Worm (Caenorhabditis elegans) whole organism, early embryonic: Measurements from ENCODE around the gene ippk-1.

Source experiments
- B0310.2 ChIP-seq: sonication (generic microtip); optimal IDR thresholded peaks from 2 replicates; lab custom pipeline; 2016; ENCODE audit warnings: mild to moderate bottlenecking, missing genetic modification characterization, missing compliant biosample characterization
- F13C5.2 ChIP-seq: sonication (generic microtip); optimal IDR thresholded peaks from 2 replicates; lab custom pipeline; 2017; ENCODE audit warnings: mild to moderate bottlenecking, missing genetic modification characterization, inconsistent platforms, missing compliant biosample characterization
- aly-1 ChIP-seq: sonication (generic microtip); optimal IDR thresholded peaks from 2 replicates; lab custom pipeline; 2016; ENCODE audit warnings: missing genetic modification characterization, missing compliant biosample characterization
- ama-1 ChIP-seq: fragments of 150-350 bp; optimal IDR thresholded peaks from 2 replicates; lab custom pipeline; 2014
- ceh-13 ChIP-seq: fragments of 200-800 bp; sonication (Bioruptor generic); optimal IDR thresholded peaks from 2 replicates; lab custom pipeline; 2018; ENCODE audit warnings: mild to moderate bottlenecking, missing genetic modification characterization, missing compliant biosample characterization
- ceh-36 ChIP-seq: sonication (generic microtip); optimal IDR thresholded peaks from 2 replicates; lab custom pipeline; 2016; ENCODE audit warnings: missing genetic modification characterization, inconsistent platforms, missing compliant biosample characterization
- ets-7 ChIP-seq: sonication (generic microtip); optimal IDR thresholded peaks from 2 replicates; lab custom pipeline; 2016; ENCODE audit warnings: missing genotype, missing genetic modification characterization, missing compliant biosample characterization
- flt-1 ChIP-seq: fragments of 200-800 bp; sonication (Bioruptor generic); IDR thresholded peaks from 2 replicates; pipeline ENCODE4 v1.3.6; 2022; ENCODE audit warnings: missing genetic modification characterization, missing compliant biosample characterization
- hmbx-1 ChIP-seq: sonication (generic microtip); optimal IDR thresholded peaks from 2 replicates; lab custom pipeline; 2016; ENCODE audit warnings: mild to moderate bottlenecking, missing genetic modification characterization, missing compliant biosample characterization
- hmg-4 ChIP-seq: fragments of 200-800 bp; sonication (Bioruptor generic); optimal IDR thresholded peaks from 2 replicates; lab custom pipeline; 2018; ENCODE audit warnings: mild to moderate bottlenecking, missing genetic modification characterization, missing compliant biosample characterization
- hnd-1 ChIP-seq: sonication (generic microtip); optimal IDR thresholded peaks from 2 replicates; lab custom pipeline; 2016; ENCODE audit warnings: missing genetic modification characterization, missing compliant biosample characterization
- pes-1 ChIP-seq: fragments of 200-800 bp; sonication (Bioruptor generic); IDR thresholded peaks from 2 replicates; pipeline ENCODE4 v1.3.6; 2022; ENCODE audit warnings: missing genetic modification reagents, missing genetic modification characterization, missing compliant biosample characterization
- scrt-1 ChIP-seq: fragments of 200-800 bp; sonication (Bioruptor generic); IDR thresholded peaks from 2 replicates; pipeline ENCODE4 v1.3.6; 2022; ENCODE audit warnings: missing genetic modification characterization, missing compliant biosample characterization
- sea-1 ChIP-seq: fragments of 200-800 bp; sonication (Bioruptor generic); conservative IDR thresholded peaks from 2 replicates; pipeline ENCODE4 v1.3.6; 2022; ENCODE audit warnings: missing genetic modification characterization, missing compliant biosample characterization
- tbx-11 ChIP-seq: fragments of 200-800 bp; sonication (Bioruptor generic); IDR thresholded peaks from 2 replicates; pipeline ENCODE4 v1.3.6; 2022; ENCODE audit warnings: missing genetic modification characterization, missing compliant biosample characterization
- tbx-37 ChIP-seq: fragments of 200-800 bp; sonication (Bioruptor generic); conservative IDR thresholded peaks from 2 replicates; pipeline ENCODE4 v1.3.6; 2022; ENCODE audit warnings: missing genetic modification reagents, missing genetic modification characterization, missing compliant biosample characterization
- tra-4 ChIP-seq: sonication (generic microtip); optimal IDR thresholded peaks from 2 replicates; lab custom pipeline; 2017; ENCODE audit warnings: missing genetic modification characterization, missing compliant biosample characterization

Gene ippk-1

ce11 chrII:12042108-12042960, at the start of gene ippk-1:
Gene ippk-1, plus strand, starts transcription at chrII:12042910.
- peak; percentile 40 for TF ChIP-seq ceh-13 (GFP tag; lab: Kevin White, UChicago)
- TF ChIP-seq pes-1 (GFP tag; lab: Robert Waterston, UW) = peak; percentile 79
- peak; percentile 71 for TF ChIP-seq F13C5.2 (tag; lab: Kevin White, UChicago)
- TF ChIP-seq ets-7 (tag; lab: Kevin White, UChicago) = peak; percentile 73
- no peak; the same call in 1 of the 2 replicates for TF ChIP-seq flt-1 (GFP tag; lab: Robert Waterston, UW)
- TF ChIP-seq sea-1 (GFP tag; lab: Robert Waterston, UW) = peak; percentile 74; the same call in 1 of the 2 replicates
- peak; percentile 46 for TF ChIP-seq hnd-1 (tag; lab: Kevin White, UChicago)
- no peak for TF ChIP-seq ceh-36
- TF ChIP-seq tra-4 (tag; lab: Kevin White, UChicago) = peak; percentile 44
- TF ChIP-seq scrt-1 = no peak
- TF ChIP-seq aly-1 (tag; lab: Kevin White, UChicago) = no peak
- TF ChIP-seq B0310.2 (tag; lab: Kevin White, UChicago) = peak; percentile 68
- 0 out of 2 replicates have a peak, but pooled peaks have one; percentile 54 for TF ChIP-seq tbx-11 (GFP tag; lab: Robert Waterston, UW)
- peak; percentile 51 for TF ChIP-seq hmg-4
- TF ChIP-seq tbx-37 (GFP tag; lab: Robert Waterston, UW) = no peak

- TF ChIP-seq ama-1 (lab: Kevin White, UChicago) (no peak), aly-1 (tag; lab: Kevin White, UChicago) (no peak), tra-4 (tag; lab: Kevin White, UChicago) (no peak), tbx-37 (GFP tag; lab: Robert Waterston, UW) (no peak), hnd-1 (tag; lab: Kevin White, UChicago) (no peak), tbx-11 (GFP tag; lab: Robert Waterston, UW) (no peak), flt-1 (GFP tag; lab: Robert Waterston, UW) (no peak), pes-1 (GFP tag; lab: Robert Waterston, UW) (no peak), F13C5.2 (tag; lab: Kevin White, UChicago) (no peak)
These were observed 47.8 kb upstream of the ippk-1 start for ce11 chrII:11994940-11995339.

ce11 chrII:11998903-11999302, 43.8 kb upstream of the ippk-1 start, which contains the start of gene Y17G7B.23:
Gene Y17G7B.23, plus strand, starts transcription at chrII:11999203.
- no peak for TF ChIP-seq F13C5.2 (tag; lab: Kevin White, UChicago)

- TF ChIP-seq hmg-4 = no peak
- no peak for TF ChIP-seq scrt-1
- TF ChIP-seq ceh-13 (GFP tag; lab: Kevin White, UChicago) = no peak
- TF ChIP-seq F13C5.2 (tag; lab: Kevin White, UChicago) = no peak
- no peak for TF ChIP-seq hmbx-1
- no peak for TF ChIP-seq B0310.2 (tag; lab: Kevin White, UChicago)
- no peak for TF ChIP-seq aly-1 (tag; lab: Kevin White, UChicago)
- no peak for TF ChIP-seq sea-1 (GFP tag; lab: Robert Waterston, UW)
- no peak for TF ChIP-seq ceh-36
- TF ChIP-seq tbx-11 (GFP tag; lab: Robert Waterston, UW) = no peak
- TF ChIP-seq tbx-37 (GFP tag; lab: Robert Waterston, UW) = no peak
- TF ChIP-seq ama-1 (lab: Kevin White, UChicago) = no peak
- TF ChIP-seq hnd-1 (tag; lab: Kevin White, UChicago) = no peak
These were observed 36.7 kb upstream of the ippk-1 start for ce11 chrII:12005981-12006380.

- TF ChIP-seq tbx-37 (GFP tag; lab: Robert Waterston, UW) (no peak), pes-1 (GFP tag; lab: Robert Waterston, UW) (no peak), scrt-1 (no peak), tbx-11 (GFP tag; lab: Robert Waterston, UW) (no peak), ceh-36 (no peak), ets-7 (tag; lab: Kevin White, UChicago) (no peak), hnd-1 (tag; lab: Kevin White, UChicago) (no peak), ama-1 (lab: Kevin White, UChicago) (no peak), hmbx-1 (no peak), F13C5.2 (tag; lab: Kevin White, UChicago) (no peak), ceh-13 (GFP tag; lab: Kevin White, UChicago) (no peak), aly-1 (tag; lab: Kevin White, UChicago) (no peak), flt-1 (GFP tag; lab: Robert Waterston, UW) (no peak), sea-1 (GFP tag; lab: Robert Waterston, UW) (no peak), tra-4 (tag; lab: Kevin White, UChicago) (no peak)
These were observed 36.1 kb upstream of the ippk-1 start, which contains the start of gene mcm-2 for ce11 chrII:12006575-12007098. Gene mcm-2, minus strand, starts transcription at chrII:12006625.

ce11 chrII:12008772-12009171, 33.9 kb upstream of the ippk-1 start, which contains the start of gene glb-29:
Gene glb-29, plus strand, starts transcription at chrII:12009072.
- no peak for TF ChIP-seq hnd-1 (tag; lab: Kevin White, UChicago)
- TF ChIP-seq aly-1 (tag; lab: Kevin White, UChicago) = no peak
- TF ChIP-seq scrt-1 = no peak
- TF ChIP-seq sea-1 (GFP tag; lab: Robert Waterston, UW) = no peak
- TF ChIP-seq hmg-4 = no peak
- no peak for TF ChIP-seq ama-1 (lab: Kevin White, UChicago)
- no peak for TF ChIP-seq ceh-36
- TF ChIP-seq tbx-37 (GFP tag; lab: Robert Waterston, UW) = no peak
- no peak for TF ChIP-seq flt-1 (GFP tag; lab: Robert Waterston, UW)
